Worm (Caenorhabditis elegans) whole organism, L1 larva: Measurements from ENCODE around the gene timp-1.

Source experiments
- C04F5.9 ChIP-seq: sonication (generic microtip); optimal IDR thresholded peaks from 2 replicates; lab custom pipeline; 2016; ENCODE audit warnings: missing genetic modification characterization, missing compliant biosample characterization
- C16A3.4 ChIP-seq: fragments of 150-350 bp; optimal IDR thresholded peaks from 2 replicates; lab custom pipeline; 2014; ENCODE audit warnings: missing biosample characterization, missing genetic modification characterization
- C34B4.2 ChIP-seq: sonication (generic microtip); optimal IDR thresholded peaks from 2 replicates; lab custom pipeline; 2017; ENCODE audit warnings: mild to moderate bottlenecking, missing genetic modification characterization, missing compliant biosample characterization
- F16B12.6 ChIP-seq: fragments of 150-350 bp; optimal IDR thresholded peaks from 2 replicates; lab custom pipeline; 2014; ENCODE audit warnings: missing biosample characterization, missing genetic modification characterization
- Y116A8C.19 ChIP-seq: sonication (generic microtip); optimal IDR thresholded peaks from 2 replicates; lab custom pipeline; 2016; ENCODE audit warnings: missing compliant biosample characterization, missing genetic modification characterization, borderline replicate concordance
- alr-1 ChIP-seq: fragments of 200-800 bp; sonication (Bioruptor generic); optimal IDR thresholded peaks from 2 replicates; lab custom pipeline; 2018; ENCODE audit warnings: borderline replicate concordance, mild to moderate bottlenecking, missing genetic modification characterization, missing compliant biosample characterization
- blmp-1 ChIP-seq: fragments of 150-350 bp; optimal IDR thresholded peaks from 2 replicates; lab custom pipeline; 2014; ENCODE audit warnings: missing biosample characterization, missing genetic modification characterization
- ceh-63 ChIP-seq: fragments of 200-800 bp; sonication (Bioruptor generic); optimal IDR thresholded peaks from 2 replicates; lab custom pipeline; 2018; ENCODE audit warnings: mild to moderate bottlenecking, missing genetic modification characterization, missing compliant biosample characterization
- ceh-82 ChIP-seq, 3 experiments: fragments of 150-350 bp in 1 of 3; sonication (generic microtip) in 2 of 3; optimal IDR thresholded peaks; 2 replicates each; lab custom pipeline; 2014 to 2017; ENCODE audit warnings: missing biosample characterization in 3 of 3, missing genetic modification characterization in 3 of 3
- dpl-1 ChIP-seq, 3 experiments: fragments of 150-350 bp in 2 of 3; sonication (generic microtip) in 1 of 3; optimal IDR thresholded peaks; 2 replicates each; lab custom pipeline; 2014 to 2017; ENCODE audit warnings: missing biosample characterization in 3 of 3, missing genetic modification characterization in 3 of 3, missing genetic modification reagents in 3 of 3
- dsc-1 ChIP-seq: sonication (generic microtip); optimal IDR thresholded peaks from 2 replicates; lab custom pipeline; 2016; ENCODE audit warnings: mild to moderate bottlenecking, missing genetic modification characterization, missing compliant biosample characterization
- efl-1 ChIP-seq, 4 experiments: fragments of 150-350 bp; optimal IDR thresholded peaks in 3 of 4; peaks in 1 of 4; 1 replicate in 1 of 4; 2 replicates in 3 of 4; lab custom pipeline; 2014; ENCODE audit warnings: missing biosample characterization in 2 of 4, missing genetic modification characterization in 2 of 4, missing genetic modification reagents in 2 of 4
- egl-13 ChIP-seq: sonication (generic microtip); optimal IDR thresholded peaks from 2 replicates; lab custom pipeline; 2016; ENCODE audit warnings: missing genotype, missing genetic modification reagents, missing genetic modification characterization, missing compliant biosample characterization
- elt-2 ChIP-seq: sonication (generic microtip); optimal IDR thresholded peaks from 2 replicates; lab custom pipeline; 2016; ENCODE audit warnings: missing genetic modification characterization, mild to moderate bottlenecking, inconsistent platforms, missing compliant biosample characterization, missing genetic modification reagents
- elt-3 ChIP-seq, 6 experiments: fragments of 150-350 bp in 1 of 6; sonication (generic microtip); optimal IDR thresholded peaks; 2 replicates each; lab custom pipeline; 2017 to 2018; ENCODE audit warnings: missing biosample characterization in 6 of 6, missing genetic modification characterization in 6 of 6, inconsistent platforms in 1 of 6
- fkh-4 ChIP-seq: sonication (generic microtip); optimal IDR thresholded peaks from 2 replicates; lab custom pipeline; 2016; ENCODE audit warnings: missing compliant biosample characterization, missing genetic modification characterization, borderline replicate concordance
- fkh-8 ChIP-seq: sonication (generic microtip); optimal IDR thresholded peaks from 2 replicates; lab custom pipeline; 2016; ENCODE audit warnings: mild to moderate bottlenecking, missing genetic modification characterization, missing compliant biosample characterization
- grh-1 ChIP-seq: fragments of 200-800 bp; sonication (Bioruptor generic); IDR thresholded peaks from 2 replicates; pipeline ENCODE4 v1.3.6; 2022; ENCODE audit warnings: missing genetic modification reagents, missing genetic modification characterization, missing compliant biosample characterization
- hlh-17 ChIP-seq: fragments of 200-800 bp; sonication (Bioruptor generic); optimal IDR thresholded peaks from 2 replicates; lab custom pipeline; 2018; ENCODE audit warnings: missing genetic modification characterization, mild to moderate bottlenecking, missing compliant biosample characterization, moderate library complexity, borderline replicate concordance
- hlh-4 ChIP-seq: sonication (generic microtip); optimal IDR thresholded peaks from 2 replicates; lab custom pipeline; 2016; ENCODE audit warnings: mild to moderate bottlenecking, missing genetic modification characterization, missing compliant biosample characterization
- hpl-2 ChIP-seq: fragments of 150-350 bp; optimal IDR thresholded peaks from 2 replicates; lab custom pipeline; 2014; ENCODE audit warnings: missing biosample characterization, missing genetic modification reagents, missing genetic modification characterization
- jun-1 ChIP-seq: fragments of 150-350 bp; optimal IDR thresholded peaks from 2 replicates; lab custom pipeline; 2014; ENCODE audit warnings: missing biosample characterization, missing genetic modification reagents, missing genetic modification characterization
- lin-13 ChIP-seq: fragments of 150-350 bp; optimal IDR thresholded peaks from 2 replicates; lab custom pipeline; 2014; ENCODE audit warnings: missing biosample characterization, missing genetic modification reagents, missing genetic modification characterization
- lin-35 ChIP-seq, 2 experiments: fragments of 150-350 bp; optimal IDR thresholded peaks; 2 replicates each; lab custom pipeline; 2014; ENCODE audit warnings: missing biosample characterization in 2 of 2, missing genetic modification characterization in 2 of 2, missing genetic modification reagents in 2 of 2
- lsy-2 ChIP-seq, 2 experiments: fragments of 150-350 bp; optimal IDR thresholded peaks; 2 replicates each; lab custom pipeline; 2014; ENCODE audit warnings: missing biosample characterization in 2 of 2, missing genetic modification characterization in 2 of 2
- mdl-1 ChIP-seq, 2 experiments: fragments of 150-350 bp; optimal IDR thresholded peaks; 2 replicates each; lab custom pipeline; 2014 to 2017; ENCODE audit warnings: missing biosample characterization in 2 of 2, missing genetic modification characterization in 2 of 2, inconsistent platforms in 1 of 2
- mep-1 ChIP-seq: fragments of 150-350 bp; optimal IDR thresholded peaks from 2 replicates; lab custom pipeline; 2014; ENCODE audit warnings: missing biosample characterization, missing genetic modification characterization
- nhr-11 ChIP-seq: fragments of 150-350 bp; optimal IDR thresholded peaks from 2 replicates; lab custom pipeline; 2014; ENCODE audit warnings: missing biosample characterization, missing genetic modification characterization
- nhr-19 ChIP-seq: fragments of 200-800 bp; sonication (Bioruptor generic); conservative IDR thresholded peaks from 2 replicates; pipeline ENCODE4 v1.3.6; 2022; ENCODE audit warnings: missing genetic modification characterization, missing compliant biosample characterization
- nhr-20 ChIP-seq: sonication (generic microtip); optimal IDR thresholded peaks from 2 replicates; lab custom pipeline; 2016; ENCODE audit warnings: mild to moderate bottlenecking, missing genetic modification characterization, missing compliant biosample characterization
- nhr-28 ChIP-seq: fragments of 150-350 bp; optimal IDR thresholded peaks from 2 replicates; lab custom pipeline; 2014; ENCODE audit warnings: missing biosample characterization, missing genetic modification characterization
- nhr-47 ChIP-seq: sonication (generic microtip); optimal IDR thresholded peaks from 2 replicates; lab custom pipeline; 2016; ENCODE audit warnings: mild to moderate bottlenecking, missing genetic modification characterization, moderate library complexity, missing compliant biosample characterization
- nhr-71 ChIP-seq: sonication (generic microtip); optimal IDR thresholded peaks from 2 replicates; lab custom pipeline; 2016; ENCODE audit warnings: mild to moderate bottlenecking, missing genetic modification characterization, moderate library complexity, missing compliant biosample characterization
- nhr-77 ChIP-seq: fragments of 150-350 bp; optimal IDR thresholded peaks from 2 replicates; lab custom pipeline; 2014; ENCODE audit warnings: missing biosample characterization, missing genetic modification characterization
- nhr-85 ChIP-seq: sonication (generic microtip); peaks from one replicate; lab custom pipeline; 2016; ENCODE audit warnings: missing genetic modification characterization, inconsistent platforms, missing compliant biosample characterization
- nhr-90 ChIP-seq: sonication (generic microtip); optimal IDR thresholded peaks from 2 replicates; lab custom pipeline; 2016; ENCODE audit warnings: mild to moderate bottlenecking, missing genetic modification characterization, missing compliant biosample characterization; ENCODE audit not compliant: poor library complexity
- rnt-1 ChIP-seq: sonication (generic microtip); optimal IDR thresholded peaks from 2 replicates; lab custom pipeline; 2016; ENCODE audit warnings: mild to moderate bottlenecking, missing genetic modification characterization, moderate library complexity, missing compliant biosample characterization
- skn-1 ChIP-seq: fragments of 150-350 bp; optimal IDR thresholded peaks from 2 replicates; lab custom pipeline; 2014; ENCODE audit warnings: missing biosample characterization, missing genetic modification characterization
- snpc-4 ChIP-seq: fragments of 150-350 bp; optimal IDR thresholded peaks from 2 replicates; lab custom pipeline; 2014; ENCODE audit warnings: missing biosample characterization, missing genetic modification characterization
- snu-23 ChIP-seq: sonication (generic microtip); optimal IDR thresholded peaks from 2 replicates; lab custom pipeline; 2016; ENCODE audit warnings: missing genetic modification characterization, missing compliant biosample characterization
- swsn-7 ChIP-seq: sonication (generic microtip); optimal IDR thresholded peaks from 2 replicates; lab custom pipeline; 2016; ENCODE audit warnings: missing genetic modification characterization, missing compliant biosample characterization
- unc-86 ChIP-seq: sonication (generic microtip); optimal IDR thresholded peaks from 2 replicates; lab custom pipeline; 2016; ENCODE audit warnings: missing genetic modification characterization, missing compliant biosample characterization
- ztf-11 ChIP-seq, 2 experiments: sonication (generic microtip); optimal IDR thresholded peaks; 2 replicates each; lab custom pipeline; 2016 to 2017; ENCODE audit warnings: missing genetic modification characterization in 2 of 2, missing biosample characterization in 1 of 2, missing compliant biosample characterization in 1 of 2

Gene timp-1

DNA sequence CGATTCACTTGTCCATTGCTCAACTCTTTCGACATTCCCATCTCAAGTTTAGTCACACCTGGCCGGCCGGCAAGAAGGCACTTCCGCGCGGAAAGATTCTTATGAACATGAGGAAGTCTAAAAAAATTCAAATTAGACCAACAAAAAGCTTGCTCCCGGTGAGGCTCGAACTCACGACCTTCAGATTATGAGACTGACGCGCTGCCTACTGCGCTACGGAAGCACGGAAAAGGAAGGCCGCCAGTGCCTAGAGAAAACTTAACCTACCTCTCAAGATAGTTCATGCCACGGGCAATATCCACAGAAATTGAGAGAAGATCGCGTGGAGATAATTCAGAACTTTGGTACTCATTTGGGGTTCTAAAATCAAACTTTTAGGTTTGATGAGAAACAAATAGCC, 23.0 kb downstream of the timp-1 start:
- TF ChIP-seq lin-35 (GFP tag; optimal IDR thresholded peaks at IDR 0.05; lab: Kevin White, UChicago) (peak in 1 of 2 experiments; percentile 12), snpc-4 (tag; lab: Kevin White, UChicago) (peak; percentile 73), dpl-1 (GFP tag; optimal IDR thresholded peaks at IDR 0.05; lab: Kevin White, UChicago) (peak in 1 of 3 experiments; percentile 9), nhr-85 (tag; lab: Kevin White, UChicago) (no peak), rnt-1 (tag; lab: Kevin White, UChicago) (peak; percentile 33), ztf-11 (tag; optimal IDR thresholded peaks at IDR 0.05; lab: Kevin White, UChicago) (no peak), nhr-90 (no peak), efl-1 (optimal IDR thresholded peaks at IDR 0.05; lab: Kevin White, UChicago) (peak in 1 of 2 experiments; percentile 24), efl-1 (GFP tag; optimal IDR thresholded peaks at IDR 0.05 in 1 of 2; lab: Kevin White, UChicago) (peak in 1 of 2 experiments; percentile 60), snu-23 (peak; percentile 24), nhr-19 (GFP tag; lab: Robert Waterston, UW) (peak; percentile 23), nhr-71 (peak; percentile 18), fkh-8 (tag; lab: Kevin White, UChicago) (no peak), lsy-2 (tag; optimal IDR thresholded peaks at IDR 0.05; lab: Kevin White, UChicago) (peak in 1 of 2 experiments; percentile 11), mdl-1 (tag; optimal IDR thresholded peaks at IDR 0.05; lab: Kevin White, UChicago) (no peak)

- TF ChIP-seq nhr-77 (tag; lab: Kevin White, UChicago) (peak; percentile 47), lin-13 (GFP tag; lab: Kevin White, UChicago) (peak; percentile 21), ceh-82 (tag; optimal IDR thresholded peaks at IDR 0.05; lab: Kevin White, UChicago) (peak in 1 of 3 experiments; percentile 23), nhr-90 (peak; percentile 44), lsy-2 (tag; optimal IDR thresholded peaks at IDR 0.05; lab: Kevin White, UChicago) (peak in 1 of 2 experiments; percentile 52), mep-1 (peak; percentile 60), alr-1 (tag; lab: Kevin White, UChicago) (no peak), mdl-1 (tag; optimal IDR thresholded peaks at IDR 0.05; lab: Kevin White, UChicago) (no peak), nhr-47 (tag; lab: Kevin White, UChicago) (peak; percentile 24), nhr-71 (peak; percentile 49), egl-13 (tag; lab: Kevin White, UChicago) (no peak), efl-1 (optimal IDR thresholded peaks at IDR 0.05; lab: Kevin White, UChicago) (peak; percentile 29 to 32), efl-1 (GFP tag; optimal IDR thresholded peaks at IDR 0.05 in 1 of 2; lab: Kevin White, UChicago) (peak; percentile 19 to 71), dpl-1 (GFP tag; optimal IDR thresholded peaks at IDR 0.05; lab: Kevin White, UChicago) (peak in 2 of 3 experiments; percentile 24 to 40), lin-35 (GFP tag; optimal IDR thresholded peaks at IDR 0.05; lab: Kevin White, UChicago) (peak; percentile 16 to 77), elt-3 (tag; optimal IDR thresholded peaks at IDR 0.05; lab: Kevin White, UChicago) (peak in 3 of 6 experiments; percentile 0 to 42 (median 20)), grh-1 (GFP tag; lab: Robert Waterston, UW) (no peak), snu-23 (peak; percentile 63), swsn-7 (tag; lab: Kevin White, UChicago) (peak; percentile 20), skn-1 (tag; lab: Kevin White, UChicago) (peak; percentile 47), snpc-4 (tag; lab: Kevin White, UChicago) (peak; percentile 65), C04F5.9 (tag; lab: Kevin White, UChicago) (no peak), nhr-20 (tag; lab: Kevin White, UChicago) (peak; percentile 48), blmp-1 (tag; lab: Kevin White, UChicago) (peak; percentile 38), C16A3.4 (tag; lab: Kevin White, UChicago) (peak; percentile 46), nhr-85 (tag; lab: Kevin White, UChicago) (peak; percentile 69)
Measured at ce11 chrV:8235331-8235730, 28.3 kb downstream of the timp-1 start.

DNA sequence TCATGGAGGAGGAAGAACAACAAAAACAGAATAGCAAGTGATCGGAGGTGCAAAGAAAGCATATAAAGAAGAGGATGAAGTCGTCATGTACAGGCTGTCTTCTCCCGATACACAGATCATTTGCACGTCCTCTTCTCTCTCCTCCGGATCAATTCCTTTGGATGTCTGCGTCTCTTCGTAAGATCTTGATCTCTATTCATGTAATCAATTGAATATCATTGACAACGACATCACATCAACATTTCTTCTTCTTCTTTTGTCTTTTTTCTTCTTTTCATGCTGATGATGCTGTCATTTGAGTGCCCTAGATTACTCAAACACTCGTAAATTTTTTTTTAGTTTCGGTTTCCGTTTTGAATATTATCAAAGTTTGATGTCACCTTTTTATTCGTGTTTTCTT, 31.3 kb downstream of the timp-1 start, which contains the start of gene rol-3:
Gene rol-3 (minus strand): TSS at position 120 of the 400 bp plus-strand sequence.
- TF ChIP-seq mep-1 = peak; percentile 9
- TF ChIP-seq fkh-4 (tag; lab: Kevin White, UChicago) = no peak
- TF ChIP-seq nhr-28 (tag; lab: Kevin White, UChicago) = no peak
- no peak for TF ChIP-seq efl-1 (optimal IDR thresholded peaks at IDR 0.05; lab: Kevin White, UChicago)
- peak in 1 of 2 experiments; percentile 80 for TF ChIP-seq efl-1 (GFP tag; optimal IDR thresholded peaks at IDR 0.05 in 1 of 2; lab: Kevin White, UChicago)
- TF ChIP-seq F16B12.6 (tag; lab: Kevin White, UChicago) = no peak
- no peak for TF ChIP-seq swsn-7 (tag; lab: Kevin White, UChicago)
- TF ChIP-seq nhr-85 (tag; lab: Kevin White, UChicago) = peak; percentile 63
- no peak for TF ChIP-seq hlh-4 (tag; lab: Kevin White, UChicago)
- no peak for TF ChIP-seq ceh-63 (GFP tag; lab: Kevin White, UChicago)
- peak in 1 of 2 experiments; percentile 23 for TF ChIP-seq lin-35 (GFP tag; optimal IDR thresholded peaks at IDR 0.05; lab: Kevin White, UChicago)
- TF ChIP-seq elt-3 (tag; optimal IDR thresholded peaks at IDR 0.05; lab: Kevin White, UChicago) = peak in 4 of 6 experiments; percentile 15 to 63 (median 26)
- no peak for TF ChIP-seq jun-1 (tag; lab: Kevin White, UChicago)
- TF ChIP-seq ztf-11 (tag; optimal IDR thresholded peaks at IDR 0.05; lab: Kevin White, UChicago) = no peak
- TF ChIP-seq hpl-2 (GFP tag; lab: Kevin White, UChicago) = no peak
- TF ChIP-seq nhr-71 = peak; percentile 18
- no peak for TF ChIP-seq C34B4.2 (tag; lab: Kevin White, UChicago)
- no peak for TF ChIP-seq Y116A8C.19 (tag; lab: Kevin White, UChicago)
- no peak for TF ChIP-seq elt-2
- no peak for TF ChIP-seq dsc-1 (tag; lab: Kevin White, UChicago)
- peak; percentile 42 for TF ChIP-seq blmp-1 (tag; lab: Kevin White, UChicago)
- TF ChIP-seq nhr-20 (tag; lab: Kevin White, UChicago) = peak; percentile 16
- TF ChIP-seq nhr-11 (tag; lab: Kevin White, UChicago) = no peak
- no peak for TF ChIP-seq hlh-17 (GFP tag; lab: Kevin White, UChicago)
- TF ChIP-seq egl-13 (tag; lab: Kevin White, UChicago) = no peak
- TF ChIP-seq unc-86 = no peak
- TF ChIP-seq snu-23 = peak; percentile 44
